Worm (Caenorhabditis elegans) whole organism, L4 larva: Measurements from ENCODE around the gene arid-1.
"Not testable (repeated sequence)": the region's sequence is repeated elsewhere in the genome, so short reads cannot be mapped to it uniquely, and the experiment has no call there.

Source experiments
- F10B5.3 ChIP-seq: sonication (generic microtip); optimal IDR thresholded peaks from 2 replicates; lab custom pipeline; 2016; ENCODE audit warnings: mild to moderate bottlenecking, missing genetic modification characterization, missing compliant biosample characterization
- F26F4.8 ChIP-seq: fragments of 200-800 bp; sonication (Bioruptor generic); conservative IDR thresholded peaks from 2 replicates; pipeline ENCODE4 v1.3.6; 2022; ENCODE audit warnings: missing genetic modification characterization, missing compliant biosample characterization
- Y105C5A.15 ChIP-seq: fragments of 200-800 bp; sonication (Bioruptor generic); IDR thresholded peaks from 2 replicates; pipeline ENCODE4 v1.3.6; 2022; ENCODE audit warnings: missing genetic modification characterization, missing compliant biosample characterization
- ZK337.2 ChIP-seq: fragments of 200-800 bp; sonication (Bioruptor generic); IDR thresholded peaks from 2 replicates; pipeline ENCODE4 v1.3.6; 2022; ENCODE audit warnings: missing genetic modification reagents, missing genetic modification characterization, missing compliant biosample characterization
- ZK546.5 ChIP-seq, 2 experiments: sonication (generic microtip); optimal IDR thresholded peaks; 2 replicates each; lab custom pipeline; 2017; ENCODE audit warnings: missing biosample characterization in 2 of 2, missing genetic modification characterization in 2 of 2
- ama-1 ChIP-seq: fragments of 150-350 bp; optimal IDR thresholded peaks from 2 replicates; lab custom pipeline; 2014; ENCODE audit warnings: inconsistent platforms, mixed read lengths
- attf-4 ChIP-seq: sonication (generic microtip); optimal IDR thresholded peaks from 3 replicates; lab custom pipeline; 2017; ENCODE audit warnings: missing biosample characterization, missing genetic modification characterization
- ceh-20 ChIP-seq: fragments of 200-800 bp; sonication (Bioruptor generic); IDR thresholded peaks from 2 replicates; pipeline ENCODE4 v1.3.6; 2022; ENCODE audit warnings: missing genetic modification reagents, missing genetic modification characterization, missing compliant biosample characterization
- ceh-32 ChIP-seq: sonication (generic microtip); optimal IDR thresholded peaks from 2 replicates; lab custom pipeline; 2016; ENCODE audit warnings: mild to moderate bottlenecking, missing genetic modification characterization, missing compliant biosample characterization; ENCODE audit not compliant: poor library complexity
- ceh-62 ChIP-seq: sonication (generic microtip); optimal IDR thresholded peaks from 2 replicates; lab custom pipeline; 2017; ENCODE audit warnings: missing biosample characterization, missing genetic modification characterization
- ceh-82 ChIP-seq: sonication (generic microtip); optimal IDR thresholded peaks from 2 replicates; lab custom pipeline; 2017; ENCODE audit warnings: missing biosample characterization, missing genetic modification characterization
- ctbp-1 ChIP-seq: fragments of 200-800 bp; sonication (Bioruptor generic); IDR thresholded peaks from 2 replicates; pipeline ENCODE4 v1.3.6; 2022; ENCODE audit warnings: missing genetic modification reagents, missing genetic modification characterization, missing compliant biosample characterization
- daf-16 ChIP-seq, 3 experiments: sonication (generic microtip); optimal IDR thresholded peaks; 2 replicates each; lab custom pipeline; 2016 to 2017; ENCODE audit warnings: missing genetic modification characterization in 3 of 3, missing genetic modification reagents in 3 of 3, mild to moderate bottlenecking in 2 of 3, missing compliant biosample characterization in 2 of 3, missing biosample characterization in 1 of 3, moderate library complexity in 1 of 3
- dmd-6 ChIP-seq: fragments of 200-800 bp; sonication (Bioruptor generic); IDR thresholded peaks from 2 replicates; pipeline ENCODE4 v1.3.6; 2022; ENCODE audit warnings: missing genetic modification reagents, missing genetic modification characterization, missing compliant biosample characterization
- dve-1 ChIP-seq: sonication (generic microtip); optimal IDR thresholded peaks from 2 replicates; lab custom pipeline; 2017; ENCODE audit warnings: antibody characterized with exemption, mild to moderate bottlenecking, missing genetic modification characterization, missing compliant biosample characterization; ENCODE audit not compliant: insufficient read depth
- fos-1 ChIP-seq: fragments of 150-350 bp; optimal IDR thresholded peaks from 2 replicates; lab custom pipeline; 2014; ENCODE audit warnings: missing biosample characterization, missing genetic modification characterization
- hlh-30 ChIP-seq: sonication (generic microtip); optimal IDR thresholded peaks from 2 replicates; lab custom pipeline; 2017; ENCODE audit warnings: antibody characterized with exemption, mild to moderate bottlenecking, missing genetic modification characterization, missing compliant biosample characterization; ENCODE audit not compliant: insufficient read depth
- jun-1 ChIP-seq: fragments of 150-350 bp; optimal IDR thresholded peaks from 2 replicates; lab custom pipeline; 2014; ENCODE audit warnings: missing biosample characterization, missing genetic modification reagents, missing genetic modification characterization
- lin-15B ChIP-seq: fragments of 150-350 bp; sonication (generic microtip); optimal IDR thresholded peaks from 3 replicates; lab custom pipeline; 2014; ENCODE audit warnings: missing biosample characterization, missing genetic modification characterization
- lin-29 ChIP-seq: fragments of 200-800 bp; sonication (Bioruptor generic); IDR thresholded peaks from 2 replicates; pipeline ENCODE4 v1.3.6; 2022; ENCODE audit warnings: missing genetic modification reagents, missing genetic modification characterization, missing compliant biosample characterization
- lin-39 ChIP-seq: fragments of 150-350 bp; optimal IDR thresholded peaks from 2 replicates; lab custom pipeline; 2014; ENCODE audit warnings: missing biosample characterization, missing genetic modification reagents, missing genetic modification characterization
- lsy-2 ChIP-seq, 2 experiments: fragments of 150-350 bp in 1 of 2; sonication (generic microtip) in 1 of 2; optimal IDR thresholded peaks; 2 replicates each; lab custom pipeline; 2014 to 2017; ENCODE audit warnings: missing biosample characterization in 2 of 2, missing genetic modification characterization in 2 of 2
- mep-1 ChIP-seq: fragments of 150-350 bp; sonication (generic microtip); optimal IDR thresholded peaks from 3 replicates; lab custom pipeline; 2014; ENCODE audit warnings: missing biosample characterization, missing genetic modification characterization
- mxl-3 ChIP-seq: fragments of 200-800 bp; sonication (Bioruptor generic); optimal IDR thresholded peaks from 2 replicates; lab custom pipeline; 2018; ENCODE audit warnings: mild to moderate bottlenecking, missing genetic modification characterization, missing compliant biosample characterization
- nhr-10 ChIP-seq: fragments of 150-350 bp; optimal IDR thresholded peaks from 2 replicates; lab custom pipeline; 2014; ENCODE audit warnings: missing biosample characterization, missing genetic modification characterization
- nhr-11 ChIP-seq: fragments of 150-350 bp; optimal IDR thresholded peaks from 2 replicates; lab custom pipeline; 2014; ENCODE audit warnings: missing biosample characterization, missing genetic modification characterization
- nhr-41 ChIP-seq: fragments of 200-800 bp; sonication (Bioruptor generic); IDR thresholded peaks from 2 replicates; pipeline ENCODE4 v1.3.6; 2022; ENCODE audit warnings: missing genetic modification reagents, missing genetic modification characterization, missing compliant biosample characterization
- nhr-77 ChIP-seq: fragments of 150-350 bp; optimal IDR thresholded peaks from 2 replicates; lab custom pipeline; 2014; ENCODE audit warnings: missing biosample characterization, missing genetic modification characterization
- sdz-12 ChIP-seq: fragments of 200-800 bp; sonication (Bioruptor generic); optimal IDR thresholded peaks from 2 replicates; lab custom pipeline; 2018; ENCODE audit warnings: mild to moderate bottlenecking, missing genetic modification characterization, missing compliant biosample characterization
- snpc-1.2 ChIP-seq: fragments of 200-800 bp; sonication (Bioruptor generic); IDR thresholded peaks from 2 replicates; pipeline ENCODE4 v1.3.6; 2022; ENCODE audit warnings: missing genetic modification reagents, missing genetic modification characterization, missing compliant biosample characterization
- tag-97 ChIP-seq: fragments of 200-800 bp; sonication (Bioruptor generic); IDR thresholded peaks from 2 replicates; pipeline ENCODE4 v1.3.6; 2022; ENCODE audit warnings: missing genetic modification characterization, missing compliant biosample characterization
- tra-1 ChIP-seq: fragments of 200-800 bp; sonication (Bioruptor generic); IDR thresholded peaks from 2 replicates; pipeline ENCODE4 v1.3.6; 2022; ENCODE audit warnings: missing genetic modification reagents, missing genetic modification characterization, missing compliant biosample characterization
- unc-62 ChIP-seq, 3 experiments: fragments of 150-350 bp in 1 of 3; sonication (generic microtip); optimal IDR thresholded peaks in 2 of 3; peaks in 1 of 3; 1 replicate in 1 of 3; 2 replicates in 2 of 3; lab custom pipeline; 2014 to 2017; ENCODE audit warnings: missing biosample characterization in 3 of 3, missing genetic modification characterization in 3 of 3, missing genetic modification reagents in 3 of 3, missing genotype in 1 of 3
- zip-2 ChIP-seq: fragments of 150-350 bp; optimal IDR thresholded peaks from 2 replicates; lab custom pipeline; 2014; ENCODE audit warnings: missing biosample characterization, missing genetic modification characterization
- ztf-7 ChIP-seq: fragments of 150-350 bp; optimal IDR thresholded peaks from 2 replicates; lab custom pipeline; 2014; ENCODE audit warnings: missing biosample characterization, missing genetic modification characterization

Gene arid-1

DNA sequence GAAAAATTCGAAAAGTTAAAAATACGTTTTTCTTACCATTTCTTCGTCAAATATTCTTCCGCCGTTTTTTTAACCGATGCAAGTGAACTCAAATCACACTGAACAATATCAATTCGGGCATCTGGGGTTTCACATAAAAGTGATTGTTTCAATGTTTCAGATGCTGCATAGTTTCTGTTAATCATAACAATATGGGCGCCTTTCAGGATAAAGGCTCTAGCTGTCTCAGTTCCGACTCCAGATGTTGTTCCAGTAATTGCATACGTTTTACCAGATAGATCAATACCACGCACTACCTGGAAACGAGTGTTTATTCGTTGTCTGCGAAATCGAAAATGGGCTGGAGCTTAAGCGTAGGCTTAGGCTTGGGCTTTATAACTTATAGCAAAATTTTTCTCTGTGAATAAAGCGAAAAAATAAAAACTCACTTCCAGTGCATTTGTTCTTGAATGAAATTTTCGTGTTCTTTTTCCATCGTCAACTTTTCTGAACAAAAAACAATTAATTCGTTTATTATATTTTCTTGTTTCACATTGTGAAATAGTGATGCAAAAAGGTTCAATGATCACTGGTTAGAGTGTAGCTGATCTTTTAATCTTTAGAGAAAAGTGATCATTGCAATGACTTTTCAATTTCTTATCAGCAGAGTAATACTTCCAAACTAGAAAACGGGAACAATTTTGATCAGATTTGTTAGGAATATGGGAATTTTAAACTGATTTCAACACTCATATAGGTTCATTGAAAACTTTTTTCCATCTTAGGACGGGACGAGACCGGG, 25.6 kb downstream of the arid-1 start:
- TF ChIP-seq mxl-3 (GFP tag; lab: Kevin White, UChicago) (no peak), F26F4.8 (GFP tag; lab: Robert Waterston, UW) (no peak), sdz-12 (GFP tag; lab: Kevin White, UChicago) (no peak), lsy-2 (tag; optimal IDR thresholded peaks at IDR 0.05; lab: Kevin White, UChicago) (peak in 1 of 2 experiments; percentile 46), unc-62 (GFP tag; optimal IDR thresholded peaks at IDR 0.05 in 1 of 2; lab: Kevin White, UChicago) (peak in 1 of 2 experiments; percentile 37), unc-62 (tag; optimal IDR thresholded peaks at IDR 0.05; lab: Kevin White, UChicago) (no peak), nhr-41 (GFP tag; lab: Robert Waterston, UW) (no peak), mep-1 (peak; percentile 60), dve-1 (tag; lab: Kevin White, UChicago) (peak; percentile 73), dmd-6 (GFP tag; lab: Robert Waterston, UW) (no peak; the same call in 1 of the 2 replicates), daf-16 (GFP tag; optimal IDR thresholded peaks at IDR 0.05; lab: Kevin White, UChicago) (no peak), daf-16 (tag; optimal IDR thresholded peaks at IDR 0.05; lab: Kevin White, UChicago) (peak; percentile 70), nhr-10 (tag; lab: Kevin White, UChicago) (no peak), attf-4 (no peak), jun-1 (tag; lab: Kevin White, UChicago) (no peak), ztf-7 (tag; lab: Kevin White, UChicago) (peak; percentile 50), ctbp-1 (no peak), hlh-30 (tag; lab: Kevin White, UChicago) (no peak), tra-1 (GFP tag; lab: Robert Waterston, UW) (no peak), nhr-11 (tag; lab: Kevin White, UChicago) (no peak), lin-15B (tag; lab: Kevin White, UChicago) (no peak), F10B5.3 (tag; lab: Kevin White, UChicago) (no peak), ceh-62 (tag; lab: Kevin White, UChicago) (no peak), tag-97 (GFP tag; lab: Robert Waterston, UW) (no peak)

DNA sequence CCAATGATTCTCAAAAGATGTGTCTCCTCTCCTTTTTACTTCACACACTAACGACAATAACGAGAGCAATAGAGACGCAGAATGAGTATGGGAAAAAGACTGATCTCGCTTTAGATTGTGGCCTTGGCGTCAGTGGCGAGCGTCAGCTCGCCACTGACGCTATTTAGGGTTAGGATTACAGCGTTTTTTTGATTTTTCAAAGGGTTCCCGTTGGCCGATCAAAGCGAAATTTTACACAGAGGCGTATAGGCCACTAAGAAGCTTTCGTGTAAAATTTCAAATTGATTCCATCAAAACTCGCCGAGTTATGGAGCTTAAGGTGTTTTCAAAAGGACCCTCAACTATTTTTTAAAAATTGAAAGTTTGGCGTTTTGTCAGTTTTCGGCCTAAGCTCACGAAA, 26.7 kb downstream of the arid-1 start, which contains the start of gene DC2.5:
DC2.5 (minus strand) TSS at position 101 of the 400 bp plus-strand sequence.
- not testable (repeated sequence) for TF ChIP-seq ceh-20; ceh-82 (tag; lab: Kevin White, UChicago); nhr-11 (tag; lab: Kevin White, UChicago)

DNA sequence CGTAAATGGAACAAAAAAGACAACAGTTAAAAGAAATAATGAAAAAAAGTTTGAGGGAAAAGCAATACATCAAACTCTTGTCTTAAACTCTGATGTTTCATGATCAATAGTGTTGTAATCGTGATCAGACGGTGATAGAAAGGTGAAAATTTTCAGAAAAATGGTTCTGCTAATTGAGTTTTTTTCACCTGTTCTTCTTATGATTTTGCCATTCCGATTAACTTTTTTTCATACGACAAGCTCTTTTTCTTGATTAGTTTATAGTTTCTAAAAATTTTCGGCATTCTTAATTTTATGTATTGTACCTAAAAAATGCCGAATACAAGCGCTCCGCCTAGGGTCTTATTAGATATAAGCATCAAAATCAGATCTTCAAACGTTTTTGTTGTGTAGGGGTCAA, 29.7 kb downstream of the arid-1 start:
- TF ChIP-seq nhr-77 (tag; lab: Kevin White, UChicago): no peak
- no peak for TF ChIP-seq ceh-32
- no peak for TF ChIP-seq ama-1 (lab: Kevin White, UChicago)
- no peak for TF ChIP-seq lin-29 (GFP tag; lab: Robert Waterston, UW)
- TF ChIP-seq fos-1 (tag; lab: Kevin White, UChicago): no peak

DNA sequence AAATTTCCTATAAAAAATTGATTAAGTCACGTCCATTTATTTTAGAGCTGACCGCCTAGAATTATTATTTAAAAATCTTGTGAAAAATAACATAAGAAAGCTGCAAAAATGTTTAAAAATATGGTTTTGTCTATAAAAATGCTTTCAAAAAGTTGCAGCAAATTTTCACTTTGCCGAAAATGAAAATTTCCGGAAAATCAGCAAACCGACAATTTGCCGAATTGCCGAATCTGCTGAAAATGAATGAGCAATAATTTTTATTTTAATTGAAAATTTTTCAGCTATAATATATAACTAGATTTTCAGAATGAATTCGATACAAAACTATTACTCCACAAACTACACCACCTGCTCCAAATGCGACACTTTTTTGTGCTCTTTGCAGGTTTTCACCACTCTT, 30.9 kb downstream of the arid-1 start, which contains the start of gene srh-78:
srh-78 (plus strand) TSS at position 301 of the 400 bp plus-strand sequence.
- TF ChIP-seq ZK546.5 (tag; optimal IDR thresholded peaks at IDR 0.05; lab: Kevin White, UChicago): no peak
- TF ChIP-seq Y105C5A.15 (GFP tag; lab: Robert Waterston, UW): no peak
- no peak for TF ChIP-seq snpc-1.2
- no peak for TF ChIP-seq ZK337.2
- TF ChIP-seq lin-39 (tag; lab: Kevin White, UChicago): no peak
- TF ChIP-seq zip-2 (tag; lab: Kevin White, UChicago): no peak
